Worm (Caenorhabditis elegans) whole organism, L4 larva: Measurements from ENCODE around the gene C53B7.3.
A peak's percentile ranks its signal among the peaks of the same experiment; 100 is the strongest.

Experiments used
- Y75B8A.6 ChIP-seq: fragments of 200-800 bp; sonication (Bioruptor generic); IDR thresholded peaks from 2 replicates; pipeline ENCODE4 v1.3.6; 2022; ENCODE audit warnings: missing genetic modification reagents, missing genetic modification characterization, missing compliant biosample characterization
- ZK546.5 ChIP-seq, 2 experiments: sonication (generic microtip); optimal IDR thresholded peaks; 2 replicates each; lab custom pipeline; 2017; ENCODE audit warnings: missing biosample characterization in 2 of 2, missing genetic modification characterization in 2 of 2
- aly-2 ChIP-seq: sonication (generic microtip); optimal IDR thresholded peaks from 2 replicates; lab custom pipeline; 2018; ENCODE audit warnings: missing biosample characterization, missing genetic modification characterization
- ceh-82 ChIP-seq: sonication (generic microtip); optimal IDR thresholded peaks from 2 replicates; lab custom pipeline; 2017; ENCODE audit warnings: missing biosample characterization, missing genetic modification characterization
- cey-2 ChIP-seq: sonication (generic microtip); optimal IDR thresholded peaks from 3 replicates; lab custom pipeline; 2017; ENCODE audit warnings: missing genetic modification characterization, mild to moderate bottlenecking, missing compliant biosample characterization, antibody characterized with exemption, borderline replicate concordance; ENCODE audit not compliant: insufficient read depth
- fos-1 ChIP-seq: fragments of 150-350 bp; optimal IDR thresholded peaks from 2 replicates; lab custom pipeline; 2014; ENCODE audit warnings: missing biosample characterization, missing genetic modification characterization
- gei-8 ChIP-seq: fragments of 200-800 bp; sonication (Bioruptor generic); optimal IDR thresholded peaks from 2 replicates; lab custom pipeline; 2018; ENCODE audit warnings: mild to moderate bottlenecking, missing genetic modification characterization, missing compliant biosample characterization
- nhr-11 ChIP-seq: fragments of 150-350 bp; optimal IDR thresholded peaks from 2 replicates; lab custom pipeline; 2014; ENCODE audit warnings: missing biosample characterization, missing genetic modification characterization
- pqm-1 ChIP-seq: sonication (generic microtip); optimal IDR thresholded peaks from 2 replicates; lab custom pipeline; 2017; ENCODE audit warnings: missing biosample characterization, missing genetic modification characterization
- saeg-2 ChIP-seq: fragments of 200-800 bp; sonication (Bioruptor generic); IDR thresholded peaks from 2 replicates; pipeline ENCODE4 v1.3.6; 2022; ENCODE audit warnings: missing genetic modification reagents, missing genetic modification characterization, missing compliant biosample characterization
- set-16 ChIP-seq: fragments of 200-800 bp; sonication (Bioruptor generic); IDR thresholded peaks from 2 replicates; pipeline ENCODE4 v1.3.6; 2022; ENCODE audit warnings: missing genetic modification reagents, missing genetic modification characterization, missing compliant biosample characterization
- unc-130 ChIP-seq: sonication (generic microtip); optimal IDR thresholded peaks from 2 replicates; lab custom pipeline; 2016; ENCODE audit warnings: missing genetic modification reagents, missing genetic modification characterization, missing compliant biosample characterization

- peak; percentile 72 for TF ChIP-seq pqm-1 (tag; lab: Kevin White, UChicago)
- no peak for TF ChIP-seq unc-130 (GFP tag; lab: Kevin White, UChicago)
- TF ChIP-seq ceh-82 (tag; lab: Kevin White, UChicago), result no peak
- TF ChIP-seq saeg-2 (GFP tag; lab: Robert Waterston, UW), result no peak
- no peak for TF ChIP-seq aly-2 (tag; lab: Kevin White, UChicago)
- no peak for TF ChIP-seq gei-8 (GFP tag; lab: Kevin White, UChicago)
- no peak for TF ChIP-seq ZK546.5 (tag; optimal IDR thresholded peaks at IDR 0.05; lab: Kevin White, UChicago)
- no peak for TF ChIP-seq Y75B8A.6 (GFP tag; lab: Robert Waterston, UW)
- TF ChIP-seq fos-1 (tag; lab: Kevin White, UChicago), result no peak
- no peak for TF ChIP-seq cey-2
- TF ChIP-seq set-16 (GFP tag; lab: Robert Waterston, UW), result no peak
- TF ChIP-seq nhr-11, result no peak
These were observed 24.9 kb upstream of the C53B7.3 start for ce11 chrX:6819633-6820032.
